Fruit fly (Drosophila melanogaster) whole organism, adult: Measurements from ENCODE around the gene CG9727.

Experiments used
- CG11617 ChIP-seq: fragments of 200-800 bp; sonication (Bioruptor generic); optimal IDR thresholded peaks from 2 replicates; lab custom pipeline; 2017; ENCODE audit warnings: mild to moderate bottlenecking, missing biosample characterization, missing genetic modification reagents, missing genetic modification characterization
- CG14711 ChIP-seq: fragments of 200-800 bp; sonication (Bioruptor generic); optimal IDR thresholded peaks from 2 replicates; lab custom pipeline; 2018; ENCODE audit warnings: missing biosample characterization, mild to moderate bottlenecking, missing genetic modification characterization, moderate library complexity
- CG5204 ChIP-seq: fragments of 200-800 bp; sonication (Bioruptor generic); optimal IDR thresholded peaks from 2 replicates; lab custom pipeline; 2016; ENCODE audit warnings: missing biosample characterization, missing genetic modification characterization
- CG7045 ChIP-seq: fragments of 200-800 bp; sonication (Bioruptor generic); optimal IDR thresholded peaks from 2 replicates; lab custom pipeline; 2017; ENCODE audit warnings: missing biosample characterization, mild to moderate bottlenecking, missing genetic modification characterization
- CG7101 ChIP-seq: fragments of 200-800 bp; sonication (Bioruptor generic); optimal IDR thresholded peaks from 2 replicates; lab custom pipeline; 2018; ENCODE audit warnings: missing biosample characterization, mild to moderate bottlenecking, missing genetic modification characterization, moderate library complexity
- Crg-1 ChIP-seq: fragments of 200-800 bp; sonication (Bioruptor generic); optimal IDR thresholded peaks from 2 replicates; lab custom pipeline; 2016; ENCODE audit warnings: missing biosample characterization, missing genetic modification characterization
- Hr96 ChIP-seq: fragments of 200-800 bp; sonication (Bioruptor generic); optimal IDR thresholded peaks from 2 replicates; lab custom pipeline; 2016; ENCODE audit warnings: missing biosample characterization, missing genetic modification characterization
- Mnt ChIP-seq: fragments of 200-800 bp; sonication (Bioruptor generic); optimal IDR thresholded peaks from 2 replicates; lab custom pipeline; 2016; ENCODE audit warnings: missing biosample characterization, mild to moderate bottlenecking, missing genetic modification characterization
- cic ChIP-seq: fragments of 200-800 bp; sonication (Bioruptor generic); optimal IDR thresholded peaks from 2 replicates; lab custom pipeline; 2017; ENCODE audit warnings: missing biosample characterization, mild to moderate bottlenecking, missing genetic modification characterization, moderate library complexity
- cnc ChIP-seq, 2 experiments: fragments of >200 bp; optimal IDR thresholded peaks; 2 replicates each; lab custom pipeline; 2017
- kay ChIP-seq: fragments of 200-800 bp; sonication (Bioruptor generic); peaks from one replicate; lab custom pipeline; 2016; ENCODE audit warnings: missing biosample characterization, missing genetic modification characterization, borderline replicate concordance
- ovo ChIP-seq: fragments of 200-800 bp; sonication (Bioruptor generic); optimal IDR thresholded peaks from 2 replicates; lab custom pipeline; 2016; ENCODE audit warnings: missing biosample characterization, missing genetic modification characterization
- pad ChIP-seq: fragments of 200-800 bp; sonication (Bioruptor generic); optimal IDR thresholded peaks from 3 replicates; lab custom pipeline; 2017; ENCODE audit warnings: missing biosample characterization, missing genetic modification characterization, mild to moderate bottlenecking, moderate library complexity, missing genetic modification reagents

DNA sequence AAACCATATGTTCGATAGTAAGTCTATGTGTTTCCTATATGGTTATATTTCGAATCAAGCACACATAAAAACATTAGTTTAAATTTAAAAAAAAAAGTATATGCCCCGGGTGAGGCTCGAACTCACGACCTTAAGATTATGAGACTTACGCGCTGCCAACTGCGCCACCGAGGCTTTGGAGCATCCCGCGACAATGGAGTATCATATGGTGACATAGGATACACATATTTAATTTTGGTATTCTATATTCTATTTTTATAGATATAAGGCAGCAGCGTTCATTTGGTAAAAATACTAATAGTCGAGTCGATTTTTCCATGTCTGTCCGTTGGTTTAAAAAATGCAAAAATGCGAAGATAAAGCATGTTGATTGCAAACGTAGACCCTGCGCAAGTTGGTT, 39.5 kb upstream of the CG9727 start:
- TF ChIP-seq CG5204 (no peak), ovo (no peak), Mnt (GFP tag; lab: Kevin White, UChicago) (no peak), cnc (optimal IDR thresholded peaks at IDR 0.05; lab: Kevin White, UChicago) (no peak), CG11617 (no peak), pad (GFP tag; lab: Kevin White, UChicago) (no peak), Crg-1 (GFP tag; lab: Kevin White, UChicago) (no peak), CG14711 (tag; lab: Kevin White, UChicago) (no peak), Hr96 (GFP tag; lab: Kevin White, UChicago) (no peak), kay (GFP tag; lab: Kevin White, UChicago) (no peak), CG7045 (GFP tag; lab: Kevin White, UChicago) (no peak), cic (no peak), CG7101 (tag; lab: Kevin White, UChicago) (no peak)
